Worm (Caenorhabditis elegans) whole organism, L4 larva: ENCODE data around the gene Y22D7AL.4.
A peak's percentile ranks its signal among the peaks of the same experiment; 100 is the strongest.

Experiments
- F10B5.3 ChIP-seq: sonication (generic microtip); optimal IDR thresholded peaks from 2 replicates; lab custom pipeline; 2016; ENCODE audit warnings: mild to moderate bottlenecking, missing genetic modification characterization, missing compliant biosample characterization
- F26F4.8 ChIP-seq: fragments of 200-800 bp; sonication (Bioruptor generic); conservative IDR thresholded peaks from 2 replicates; pipeline ENCODE4 v1.3.6; 2022; ENCODE audit warnings: missing genetic modification characterization, missing compliant biosample characterization
- R02D3.7 ChIP-seq: fragments of 150-350 bp; sonication (generic microtip); optimal IDR thresholded peaks from 3 replicates; lab custom pipeline; 2014; ENCODE audit warnings: missing biosample characterization, missing genetic modification characterization
- T20F7.1 ChIP-seq: fragments of 200-800 bp; sonication (Bioruptor generic); optimal IDR thresholded peaks from 2 replicates; lab custom pipeline; 2018; ENCODE audit warnings: mild to moderate bottlenecking, missing genetic modification characterization, missing compliant biosample characterization
- Y48G9A.11 ChIP-seq: fragments of 200-800 bp; sonication (Bioruptor generic); IDR thresholded peaks from 2 replicates; pipeline ENCODE4 v1.3.6; 2022; ENCODE audit warnings: missing genetic modification reagents, missing genetic modification characterization, missing compliant biosample characterization
- Y75B8A.6 ChIP-seq: fragments of 200-800 bp; sonication (Bioruptor generic); IDR thresholded peaks from 2 replicates; pipeline ENCODE4 v1.3.6; 2022; ENCODE audit warnings: missing genetic modification reagents, missing genetic modification characterization, missing compliant biosample characterization
- ZK337.2 ChIP-seq: fragments of 200-800 bp; sonication (Bioruptor generic); IDR thresholded peaks from 2 replicates; pipeline ENCODE4 v1.3.6; 2022; ENCODE audit warnings: missing genetic modification reagents, missing genetic modification characterization, missing compliant biosample characterization
- aly-2 ChIP-seq: sonication (generic microtip); optimal IDR thresholded peaks from 2 replicates; lab custom pipeline; 2018; ENCODE audit warnings: missing biosample characterization, missing genetic modification characterization
- ama-1 ChIP-seq: fragments of 150-350 bp; optimal IDR thresholded peaks from 2 replicates; lab custom pipeline; 2014; ENCODE audit warnings: inconsistent platforms, mixed read lengths
- ceh-20 ChIP-seq: fragments of 200-800 bp; sonication (Bioruptor generic); IDR thresholded peaks from 2 replicates; pipeline ENCODE4 v1.3.6; 2022; ENCODE audit warnings: missing genetic modification reagents, missing genetic modification characterization, missing compliant biosample characterization
- ceh-32 ChIP-seq: sonication (generic microtip); optimal IDR thresholded peaks from 2 replicates; lab custom pipeline; 2016; ENCODE audit warnings: mild to moderate bottlenecking, missing genetic modification characterization, missing compliant biosample characterization; ENCODE audit not compliant: poor library complexity
- ceh-44 ChIP-seq: fragments of 200-800 bp; sonication (Bioruptor generic); IDR thresholded peaks from 2 replicates; pipeline ENCODE4 v1.3.6; 2022; ENCODE audit warnings: missing genetic modification reagents, missing genetic modification characterization, missing compliant biosample characterization
- ceh-82 ChIP-seq: sonication (generic microtip); optimal IDR thresholded peaks from 2 replicates; lab custom pipeline; 2017; ENCODE audit warnings: missing biosample characterization, missing genetic modification characterization
- ces-1 ChIP-seq: fragments of 150-350 bp; sonication (generic microtip); optimal IDR thresholded peaks from 4 replicates; lab custom pipeline; 2014; ENCODE audit warnings: missing biosample characterization, missing genetic modification reagents, missing genetic modification characterization
- cey-2 ChIP-seq: sonication (generic microtip); optimal IDR thresholded peaks from 3 replicates; lab custom pipeline; 2017; ENCODE audit warnings: missing genetic modification characterization, mild to moderate bottlenecking, missing compliant biosample characterization, antibody characterized with exemption, borderline replicate concordance; ENCODE audit not compliant: insufficient read depth
- ctbp-1 ChIP-seq: fragments of 200-800 bp; sonication (Bioruptor generic); IDR thresholded peaks from 2 replicates; pipeline ENCODE4 v1.3.6; 2022; ENCODE audit warnings: missing genetic modification reagents, missing genetic modification characterization, missing compliant biosample characterization
- daf-12 ChIP-seq: fragments of 150-350 bp; optimal IDR thresholded peaks from 2 replicates; lab custom pipeline; 2014; ENCODE audit warnings: missing biosample characterization, missing genetic modification reagents, missing genetic modification characterization
- daf-19 ChIP-seq: fragments of 200-800 bp; sonication (Bioruptor generic); conservative IDR thresholded peaks from 2 replicates; pipeline ENCODE4 v1.3.6; 2022; ENCODE audit warnings: missing genetic modification characterization, missing compliant biosample characterization
- daf-8 ChIP-seq: fragments of 200-800 bp; sonication (Bioruptor generic); IDR thresholded peaks from 2 replicates; pipeline ENCODE4 v1.3.6; 2022; ENCODE audit warnings: missing genetic modification characterization, missing compliant biosample characterization
- dmd-6 ChIP-seq: fragments of 200-800 bp; sonication (Bioruptor generic); IDR thresholded peaks from 2 replicates; pipeline ENCODE4 v1.3.6; 2022; ENCODE audit warnings: missing genetic modification reagents, missing genetic modification characterization, missing compliant biosample characterization
- dpl-1 ChIP-seq: fragments of 150-350 bp; optimal IDR thresholded peaks from 2 replicates; lab custom pipeline; 2014; ENCODE audit warnings: missing biosample characterization, missing genetic modification reagents, missing genetic modification characterization
- dve-1 ChIP-seq: sonication (generic microtip); optimal IDR thresholded peaks from 2 replicates; lab custom pipeline; 2017; ENCODE audit warnings: antibody characterized with exemption, mild to moderate bottlenecking, missing genetic modification characterization, missing compliant biosample characterization; ENCODE audit not compliant: insufficient read depth
- egl-27 ChIP-seq: sonication (generic microtip); optimal IDR thresholded peaks from 3 replicates; lab custom pipeline; 2017; ENCODE audit warnings: missing biosample characterization, missing genetic modification reagents, missing genetic modification characterization
- egl-43 ChIP-seq: fragments of 200-800 bp; sonication (Bioruptor generic); IDR thresholded peaks from 2 replicates; pipeline ENCODE4 v1.3.6; 2022; ENCODE audit warnings: missing genetic modification reagents, missing genetic modification characterization, missing compliant biosample characterization
- gei-8 ChIP-seq: fragments of 200-800 bp; sonication (Bioruptor generic); optimal IDR thresholded peaks from 2 replicates; lab custom pipeline; 2018; ENCODE audit warnings: mild to moderate bottlenecking, missing genetic modification characterization, missing compliant biosample characterization
- hlh-11 ChIP-seq: fragments of 200-800 bp; sonication (Bioruptor generic); optimal IDR thresholded peaks from 2 replicates; lab custom pipeline; 2018; ENCODE audit warnings: mild to moderate bottlenecking, missing genetic modification characterization, missing compliant biosample characterization
- hmg-1.1 ChIP-seq: fragments of 200-800 bp; sonication (Bioruptor generic); IDR thresholded peaks from 2 replicates; pipeline ENCODE4 v1.3.6; 2022; ENCODE audit warnings: missing genetic modification reagents, missing genetic modification characterization, missing compliant biosample characterization
- jun-1 ChIP-seq: fragments of 150-350 bp; optimal IDR thresholded peaks from 2 replicates; lab custom pipeline; 2014; ENCODE audit warnings: missing biosample characterization, missing genetic modification reagents, missing genetic modification characterization
- lin-13 ChIP-seq: fragments of 150-350 bp; optimal IDR thresholded peaks from 2 replicates; lab custom pipeline; 2014; ENCODE audit warnings: missing biosample characterization, missing genetic modification reagents, missing genetic modification characterization
- lin-39 ChIP-seq: fragments of 150-350 bp; optimal IDR thresholded peaks from 2 replicates; lab custom pipeline; 2014; ENCODE audit warnings: missing biosample characterization, missing genetic modification reagents, missing genetic modification characterization
- mep-1 ChIP-seq: fragments of 150-350 bp; sonication (generic microtip); optimal IDR thresholded peaks from 3 replicates; lab custom pipeline; 2014; ENCODE audit warnings: missing biosample characterization, missing genetic modification characterization
- mxl-3 ChIP-seq: fragments of 200-800 bp; sonication (Bioruptor generic); optimal IDR thresholded peaks from 2 replicates; lab custom pipeline; 2018; ENCODE audit warnings: mild to moderate bottlenecking, missing genetic modification characterization, missing compliant biosample characterization
- nhr-10 ChIP-seq: fragments of 150-350 bp; optimal IDR thresholded peaks from 2 replicates; lab custom pipeline; 2014; ENCODE audit warnings: missing biosample characterization, missing genetic modification characterization
- nhr-102 ChIP-seq: sonication (generic microtip); optimal IDR thresholded peaks from 2 replicates; lab custom pipeline; 2016; ENCODE audit warnings: mild to moderate bottlenecking, missing genetic modification characterization, moderate library complexity, missing compliant biosample characterization
- nhr-111 ChIP-seq: fragments of 200-800 bp; sonication (Bioruptor generic); optimal IDR thresholded peaks from 2 replicates; lab custom pipeline; 2018; ENCODE audit warnings: mild to moderate bottlenecking, missing genetic modification characterization, missing compliant biosample characterization
- nhr-237 ChIP-seq: sonication (generic microtip); optimal IDR thresholded peaks from 2 replicates; lab custom pipeline; 2017; ENCODE audit warnings: missing biosample characterization, missing genetic modification characterization
- nhr-42 ChIP-seq: fragments of 200-800 bp; sonication (Bioruptor generic); IDR thresholded peaks from 2 replicates; pipeline ENCODE4 v1.3.6; 2022; ENCODE audit warnings: missing genetic modification characterization, missing compliant biosample characterization
- nhr-48 ChIP-seq: sonication (generic microtip); optimal IDR thresholded peaks from 2 replicates; lab custom pipeline; 2016; ENCODE audit warnings: mild to moderate bottlenecking, missing genetic modification characterization, missing compliant biosample characterization
- nhr-76 ChIP-seq: fragments of 150-350 bp; optimal IDR thresholded peaks from 2 replicates; lab custom pipeline; 2014; ENCODE audit warnings: missing biosample characterization, missing genetic modification characterization
- nhr-77 ChIP-seq: fragments of 150-350 bp; optimal IDR thresholded peaks from 2 replicates; lab custom pipeline; 2014; ENCODE audit warnings: missing biosample characterization, missing genetic modification characterization
- pha-4 ChIP-seq, 2 experiments: fragments of 150-350 bp in 1 of 2; fragments of 200-800 bp in 1 of 2; sonication (Bioruptor generic) in 1 of 2; IDR thresholded peaks in 1 of 2; optimal IDR thresholded peaks in 1 of 2; 2 replicates each; pipeline versions ENCODE4 v1.3.6 to Lab custom; 2014 to 2022; ENCODE audit warnings: missing genetic modification characterization in 2 of 2, missing genetic modification reagents in 2 of 2, missing biosample characterization in 1 of 2, missing compliant biosample characterization in 1 of 2
- php-3 ChIP-seq: fragments of 200-800 bp; sonication (Bioruptor generic); IDR thresholded peaks from 2 replicates; pipeline ENCODE4 v1.3.6; 2022; ENCODE audit warnings: missing genetic modification reagents, missing genetic modification characterization, missing compliant biosample characterization
- pqm-1 ChIP-seq: sonication (generic microtip); optimal IDR thresholded peaks from 2 replicates; lab custom pipeline; 2017; ENCODE audit warnings: missing biosample characterization, missing genetic modification characterization
- snpc-1.2 ChIP-seq: fragments of 200-800 bp; sonication (Bioruptor generic); IDR thresholded peaks from 2 replicates; pipeline ENCODE4 v1.3.6; 2022; ENCODE audit warnings: missing genetic modification reagents, missing genetic modification characterization, missing compliant biosample characterization
- spr-3 ChIP-seq: fragments of 200-800 bp; sonication (Bioruptor generic); optimal IDR thresholded peaks from 2 replicates; lab custom pipeline; 2018; ENCODE audit warnings: mild to moderate bottlenecking, missing genetic modification characterization, missing compliant biosample characterization
- tra-1 ChIP-seq: fragments of 200-800 bp; sonication (Bioruptor generic); IDR thresholded peaks from 2 replicates; pipeline ENCODE4 v1.3.6; 2022; ENCODE audit warnings: missing genetic modification reagents, missing genetic modification characterization, missing compliant biosample characterization
- unc-39 ChIP-seq: sonication (generic microtip); optimal IDR thresholded peaks from 2 replicates; lab custom pipeline; 2017; ENCODE audit warnings: missing biosample characterization, missing genetic modification characterization
- unc-62 ChIP-seq, 3 experiments: fragments of 150-350 bp in 1 of 3; sonication (generic microtip); optimal IDR thresholded peaks in 2 of 3; peaks in 1 of 3; 1 replicate in 1 of 3; 2 replicates in 2 of 3; lab custom pipeline; 2014 to 2017; ENCODE audit warnings: missing biosample characterization in 3 of 3, missing genetic modification characterization in 3 of 3, missing genetic modification reagents in 3 of 3, missing genotype in 1 of 3
- zfp-3 ChIP-seq: fragments of 200-800 bp; sonication (Bioruptor generic); conservative IDR thresholded peaks from 2 replicates; pipeline ENCODE4 v1.3.6; 2022; ENCODE audit warnings: missing genetic modification reagents, missing genetic modification characterization, missing compliant biosample characterization

Gene Y22D7AL.4

ce11 chrIII:1598927-1599326 lies 27.5 kb upstream of the Y22D7AL.4 start (continued):
- peak; percentile 28 for TF ChIP-seq dmd-6 (GFP tag; lab: Robert Waterston, UW)
- TF ChIP-seq tra-1 (GFP tag; lab: Robert Waterston, UW) = no peak
- no peak for TF ChIP-seq unc-62 (GFP tag; optimal IDR thresholded peaks at IDR 0.05 in 1 of 2; lab: Kevin White, UChicago)
- no peak for TF ChIP-seq unc-62 (tag; optimal IDR thresholded peaks at IDR 0.05; lab: Kevin White, UChicago)
- TF ChIP-seq dve-1 (tag; lab: Kevin White, UChicago) = no peak
- peak; percentile 74 for TF ChIP-seq daf-19 (GFP tag; lab: Robert Waterston, UW)
- TF ChIP-seq T20F7.1 (GFP tag; lab: Kevin White, UChicago) = no peak
- no peak for TF ChIP-seq zfp-3 (GFP tag; lab: Robert Waterston, UW)
- TF ChIP-seq ZK337.2 (GFP tag; lab: Robert Waterston, UW) = no peak
- TF ChIP-seq cey-2 (tag; lab: Kevin White, UChicago) = no peak
- no peak for TF ChIP-seq spr-3 (GFP tag; lab: Kevin White, UChicago)
- TF ChIP-seq pqm-1 = no peak
- TF ChIP-seq F10B5.3 (tag; lab: Kevin White, UChicago) = no peak
- no peak for TF ChIP-seq R02D3.7
- no peak for TF ChIP-seq nhr-76 (tag; lab: Kevin White, UChicago)
- no peak for TF ChIP-seq egl-27 (tag; lab: Kevin White, UChicago)
- TF ChIP-seq nhr-42 (GFP tag; lab: Robert Waterston, UW) = no peak
- no peak for TF ChIP-seq hlh-11 (tag; lab: Kevin White, UChicago)
- no peak for TF ChIP-seq unc-39 (tag; lab: Kevin White, UChicago)
- TF ChIP-seq egl-43 = no peak; the same call in 1 of the 2 replicates
- no peak for TF ChIP-seq nhr-10 (tag; lab: Kevin White, UChicago)
- no peak for TF ChIP-seq ces-1
- TF ChIP-seq mxl-3 (GFP tag; lab: Kevin White, UChicago) = no peak
- TF ChIP-seq ceh-20 (GFP tag; lab: Robert Waterston, UW) = peak; percentile 35; the same call in 1 of the 2 replicates
- peak; percentile 46; the same call in 1 of the 2 replicates for TF ChIP-seq snpc-1.2 (GFP tag; lab: Robert Waterston, UW)
- TF ChIP-seq hmg-1.1 = no peak
- TF ChIP-seq nhr-111 (GFP tag; lab: Kevin White, UChicago) = no peak
- no peak for TF ChIP-seq nhr-48 (tag; lab: Kevin White, UChicago)
- TF ChIP-seq Y48G9A.11 (GFP tag; lab: Robert Waterston, UW) = peak; percentile 46; the same call in 1 of the 2 replicates
- TF ChIP-seq mep-1 (tag; lab: Kevin White, UChicago) = no peak
- TF ChIP-seq lin-39 (tag; lab: Kevin White, UChicago) = no peak
- no peak for TF ChIP-seq aly-2 (tag; lab: Kevin White, UChicago)
- 0 out of 2 replicates have a peak, but pooled peaks have one; percentile 42 for TF ChIP-seq ctbp-1 (GFP tag; lab: Robert Waterston, UW)
- no peak for TF ChIP-seq Y75B8A.6
- no peak for TF ChIP-seq gei-8 (GFP tag; lab: Kevin White, UChicago)
- peak; percentile 54; the same call in 1 of the 2 replicates for TF ChIP-seq ceh-44 (GFP tag; lab: Robert Waterston, UW)
- TF ChIP-seq, all 104 proteins: peak for 23

ce11 chrIII:1600670-1601194 lies 25.7 kb upstream of the Y22D7AL.4 start, which contains the start of gene sms-3:
Gene sms-3 (minus strand): TSS chrIII:1601144.
- TF ChIP-seq ctbp-1 (GFP tag; lab: Robert Waterston, UW) (0 out of 2 replicates have a peak, but pooled peaks have one; percentile 18), nhr-102 (tag; lab: Kevin White, UChicago) (no peak), jun-1 (tag; lab: Kevin White, UChicago) (no peak), nhr-48 (tag; lab: Kevin White, UChicago) (peak; percentile 20), ceh-32 (tag; lab: Kevin White, UChicago) (no peak), F26F4.8 (GFP tag; lab: Robert Waterston, UW) (peak; percentile 84; the same call in 1 of the 2 replicates), nhr-76 (tag; lab: Kevin White, UChicago) (no peak), pha-4 (GFP tag; IDR thresholded peaks at IDR 0.05; lab: Robert Waterston, UW) (peak; percentile 81), pha-4 (tag; optimal IDR thresholded peaks at IDR 0.05; lab: Kevin White, UChicago) (no peak), nhr-77 (tag; lab: Kevin White, UChicago) (no peak), nhr-237 (tag; lab: Kevin White, UChicago) (no peak), mxl-3 (GFP tag; lab: Kevin White, UChicago) (no peak), lin-13 (peak; percentile 82), ama-1 (no peak), php-3 (GFP tag; lab: Robert Waterston, UW) (no peak), dpl-1 (GFP tag; lab: Kevin White, UChicago) (no peak), ceh-82 (no peak), daf-12 (tag; lab: Kevin White, UChicago) (no peak), dmd-6 (GFP tag; lab: Robert Waterston, UW) (peak; percentile 41), daf-8 (GFP tag; lab: Robert Waterston, UW) (no peak), Y48G9A.11 (GFP tag; lab: Robert Waterston, UW) (peak; percentile 83)
